Fruit fly (Drosophila melanogaster): ENCODE results near the gene stet.

DNA sequence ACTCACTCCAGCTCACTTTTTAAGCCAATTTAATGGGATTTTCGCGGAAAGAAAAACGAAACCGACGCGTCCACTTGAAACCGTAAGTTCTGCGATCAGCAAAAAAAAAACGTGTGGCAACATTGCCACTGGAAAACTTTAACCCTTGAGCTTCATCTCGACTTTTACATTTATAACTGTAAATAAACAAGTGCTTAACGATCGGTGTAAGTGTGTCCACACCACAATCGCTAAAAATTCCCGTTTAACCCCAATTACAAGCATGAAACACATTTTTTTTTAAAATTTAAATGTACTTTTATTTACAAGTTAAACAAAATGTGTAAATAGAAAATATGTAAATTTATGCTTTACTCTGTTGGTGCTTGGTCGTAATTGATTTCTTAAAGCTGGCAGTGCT, 14.2 kb downstream of the stet start, which contains the start of gene Ptp61F:
- TF ChIP-seq Myc (optimal IDR thresholded peaks at IDR 0.05), result no peak
- TF ChIP-seq psq (optimal IDR thresholded peaks at IDR 0.05), result no peak
